Worm (Caenorhabditis elegans) whole organism, midembryonic: Measurements from ENCODE around the gene spat-3.

Experiments used
- T22C8.4 ChIP-seq: fragments of 200-800 bp; sonication (Bioruptor generic); IDR thresholded peaks from 2 replicates; pipeline ENCODE4 v1.3.6; 2022; ENCODE audit warnings: missing genetic modification characterization, missing compliant biosample characterization
- cog-1 ChIP-seq: sonication (generic microtip); optimal IDR thresholded peaks from 2 replicates; lab custom pipeline; 2016; ENCODE audit warnings: missing genetic modification characterization, missing compliant biosample characterization
- flt-1 ChIP-seq: fragments of 200-800 bp; sonication (Bioruptor generic); IDR thresholded peaks from 2 replicates; pipeline ENCODE4 v1.3.6; 2022; ENCODE audit warnings: missing genetic modification characterization, missing compliant biosample characterization
- klf-2 ChIP-seq: fragments of 200-800 bp; sonication (Bioruptor generic); conservative IDR thresholded peaks from 2 replicates; pipeline ENCODE4 v1.3.6; 2022; ENCODE audit warnings: missing genetic modification reagents, missing genetic modification characterization, missing compliant biosample characterization
- med-1 ChIP-seq: sonication (generic microtip); optimal IDR thresholded peaks from 2 replicates; lab custom pipeline; 2017; ENCODE audit warnings: missing genetic modification characterization, mild to moderate bottlenecking, missing compliant biosample characterization, antibody characterized with exemption, missing genetic modification reagents; ENCODE audit not compliant: insufficient read depth
- ref-1 ChIP-seq: fragments of 200-800 bp; sonication (Bioruptor generic); conservative IDR thresholded peaks from 2 replicates; pipeline ENCODE4 v1.3.6; 2022; ENCODE audit warnings: missing genetic modification reagents, missing genetic modification characterization, missing compliant biosample characterization
- tab-1 ChIP-seq: fragments of 200-800 bp; sonication (Bioruptor generic); IDR thresholded peaks from 2 replicates; pipeline ENCODE4 v1.3.6; 2022; ENCODE audit warnings: missing genetic modification characterization, missing compliant biosample characterization
- ztf-23 ChIP-seq: fragments of 200-800 bp; sonication (Bioruptor generic); IDR thresholded peaks from 2 replicates; pipeline ENCODE4 v1.3.6; 2022; ENCODE audit warnings: missing genetic modification reagents, missing genetic modification characterization, missing compliant biosample characterization
- ztf-29 ChIP-seq: fragments of 200-800 bp; sonication (Bioruptor generic); IDR thresholded peaks from 2 replicates; pipeline ENCODE4 v1.3.6; 2022; ENCODE audit warnings: missing genetic modification reagents, missing genetic modification characterization, missing compliant biosample characterization

Gene spat-3

DNA sequence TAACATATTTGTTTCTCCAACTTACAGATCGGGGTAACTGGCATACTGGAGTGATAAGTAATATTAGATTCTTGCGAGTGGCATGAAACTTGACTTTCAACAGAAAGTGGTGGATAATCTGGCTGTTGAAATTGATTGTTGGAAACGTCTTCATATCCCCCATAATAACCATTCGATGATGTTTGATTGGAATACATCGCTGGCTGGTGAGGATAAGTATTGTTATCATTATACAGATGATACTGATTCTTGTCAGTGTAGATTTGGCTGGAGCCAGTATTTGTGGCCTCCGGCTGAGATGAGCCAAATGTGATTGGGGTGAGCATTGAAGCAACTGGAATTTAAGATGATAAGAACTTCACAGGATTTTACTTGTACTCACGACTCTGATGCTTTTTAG is 9.3 kb upstream of the spat-3 start:
- no peak for TF ChIP-seq tab-1 (GFP tag; lab: Robert Waterston, UW)
- TF ChIP-seq flt-1 (GFP tag; lab: Robert Waterston, UW) = no peak
- no peak for TF ChIP-seq cog-1
- no peak for TF ChIP-seq ref-1 (GFP tag; lab: Robert Waterston, UW)
- no peak for TF ChIP-seq ztf-29 (GFP tag; lab: Robert Waterston, UW)
- no peak for TF ChIP-seq med-1
- TF ChIP-seq klf-2 (GFP tag; lab: Robert Waterston, UW) = no peak

DNA sequence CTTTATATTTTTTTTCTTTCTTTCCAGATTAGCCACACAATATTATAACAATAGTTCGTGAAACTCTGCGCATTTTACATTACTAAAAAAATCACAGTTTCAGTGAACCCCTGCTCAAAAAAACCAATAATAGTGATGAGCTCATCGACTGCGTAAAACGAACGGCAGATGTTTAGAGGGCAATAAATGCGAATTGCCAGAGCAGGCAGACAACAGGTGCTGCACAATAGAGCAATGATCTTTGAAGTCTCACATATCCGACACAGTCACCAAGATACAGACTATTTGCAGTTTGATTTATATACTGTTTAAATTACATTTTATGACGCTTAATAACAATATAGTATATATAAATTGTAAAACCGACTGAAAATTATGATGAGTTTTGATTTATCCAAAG is 3.9 kb upstream of the spat-3 start:
- no peak for TF ChIP-seq T22C8.4 (GFP tag; lab: Robert Waterston, UW)
- TF ChIP-seq med-1 = no peak
- TF ChIP-seq ref-1 (GFP tag; lab: Robert Waterston, UW) = no peak
- no peak for TF ChIP-seq tab-1 (GFP tag; lab: Robert Waterston, UW)
- TF ChIP-seq flt-1 (GFP tag; lab: Robert Waterston, UW) = no peak
- TF ChIP-seq ztf-23 = no peak
- no peak for TF ChIP-seq ztf-29 (GFP tag; lab: Robert Waterston, UW)
- no peak for TF ChIP-seq klf-2 (GFP tag; lab: Robert Waterston, UW)
- TF ChIP-seq cog-1 = no peak

DNA sequence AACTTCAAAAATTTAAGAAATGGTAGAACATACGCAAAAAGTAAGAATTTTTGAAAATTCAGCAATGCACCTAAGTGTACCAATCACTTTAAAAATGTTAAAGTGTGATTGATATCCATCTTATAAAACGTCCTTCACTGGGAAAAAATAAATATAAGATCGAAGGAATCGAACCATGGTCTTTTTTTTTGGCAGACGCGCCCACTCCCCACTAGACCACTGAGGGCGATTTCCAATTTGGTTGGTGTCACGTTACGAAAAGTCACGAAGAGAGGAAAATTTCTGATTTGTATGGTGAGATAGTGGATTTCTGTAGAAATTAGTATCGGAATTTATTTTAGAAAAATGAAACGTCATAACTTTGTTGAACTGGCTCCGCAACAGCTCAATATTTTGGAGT is 1.6 kb upstream of the spat-3 start:
- TF ChIP-seq klf-2 (GFP tag; lab: Robert Waterston, UW) (no peak), flt-1 (GFP tag; lab: Robert Waterston, UW) (no peak), T22C8.4 (GFP tag; lab: Robert Waterston, UW) (no peak), cog-1 (no peak), tab-1 (GFP tag; lab: Robert Waterston, UW) (no peak), med-1 (no peak), ztf-23 (no peak), ref-1 (GFP tag; lab: Robert Waterston, UW) (no peak)

DNA sequence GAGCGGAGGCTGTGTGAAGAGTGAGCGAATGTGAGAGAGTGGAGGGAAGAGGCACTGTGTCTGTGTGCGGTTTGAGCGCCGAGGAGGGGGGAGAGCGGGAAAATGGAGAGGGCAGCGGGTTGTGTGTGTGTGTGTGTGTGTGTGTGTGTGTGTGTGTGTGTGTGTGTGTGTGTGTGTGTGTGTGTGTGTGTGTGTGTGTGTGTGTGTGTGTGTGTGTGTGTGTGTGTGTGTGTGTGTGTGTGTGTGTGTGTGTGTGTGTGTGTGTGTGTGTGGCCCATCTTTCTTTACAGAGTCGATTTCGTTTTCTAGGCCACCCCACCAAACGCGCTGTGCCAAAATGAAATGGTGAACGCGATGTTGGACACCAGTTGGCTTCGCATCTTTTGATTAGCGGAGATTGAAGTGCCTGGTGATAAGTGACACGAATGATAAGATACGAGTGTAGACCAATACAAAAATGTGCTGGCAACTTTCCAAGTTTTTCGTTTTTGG is 707 bp upstream of the spat-3 start:
- TF ChIP-seq cog-1 (peak; percentile 71), tab-1 (GFP tag; lab: Robert Waterston, UW) (peak; percentile 48; the same call in 1 of the 2 replicates), ztf-23 (peak; percentile 76), flt-1 (GFP tag; lab: Robert Waterston, UW) (peak; percentile 84)

DNA sequence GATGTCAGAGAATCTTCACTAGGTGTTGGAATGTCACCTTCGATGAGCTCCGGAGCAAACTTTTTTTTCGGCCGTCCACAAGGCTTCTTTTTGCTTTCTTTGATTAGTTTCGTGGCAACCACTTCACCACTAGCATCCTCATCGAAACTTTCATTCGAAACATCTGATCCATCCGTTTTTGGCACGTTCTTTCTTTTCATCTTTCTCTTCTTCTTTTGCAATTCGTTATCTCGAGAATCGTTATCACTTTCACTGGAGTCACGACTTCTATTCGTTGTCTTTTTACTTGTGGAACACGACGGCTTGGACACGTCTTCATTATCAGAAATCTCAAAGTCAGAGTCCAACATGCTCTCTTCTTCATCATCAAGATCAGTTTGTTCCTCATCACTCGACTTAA is 1.5 kb downstream of the spat-3 start:
- no peak for TF ChIP-seq T22C8.4 (GFP tag; lab: Robert Waterston, UW)
- no peak for TF ChIP-seq ztf-29 (GFP tag; lab: Robert Waterston, UW)
- no peak for TF ChIP-seq cog-1
- no peak for TF ChIP-seq flt-1 (GFP tag; lab: Robert Waterston, UW)
- no peak for TF ChIP-seq ztf-23
- no peak for TF ChIP-seq tab-1 (GFP tag; lab: Robert Waterston, UW)

DNA sequence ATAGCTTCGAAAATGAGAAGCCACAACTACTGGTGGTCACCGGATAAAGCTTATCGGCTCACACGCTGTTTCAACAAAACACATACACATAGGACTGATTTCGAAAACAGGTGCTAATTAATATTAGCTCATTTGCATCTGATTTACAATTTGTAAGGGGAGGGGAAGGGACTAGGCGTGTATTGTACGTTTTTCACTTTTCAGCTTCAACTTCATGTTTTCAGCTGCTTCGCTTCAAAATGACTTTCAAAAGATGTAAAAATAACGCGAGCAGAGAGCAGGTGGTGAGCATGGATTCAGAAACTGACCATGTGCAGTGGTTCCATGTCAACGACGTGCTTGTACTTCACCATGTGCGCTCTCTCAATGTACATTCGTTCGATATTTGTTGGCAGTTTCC is 4.7 kb downstream of the spat-3 start:
- TF ChIP-seq klf-2 (GFP tag; lab: Robert Waterston, UW) (no peak), ztf-29 (GFP tag; lab: Robert Waterston, UW) (no peak), cog-1 (no peak), flt-1 (GFP tag; lab: Robert Waterston, UW) (no peak), T22C8.4 (GFP tag; lab: Robert Waterston, UW) (no peak), ztf-23 (no peak), med-1 (no peak), tab-1 (GFP tag; lab: Robert Waterston, UW) (no peak), ref-1 (GFP tag; lab: Robert Waterston, UW) (no peak)

DNA sequence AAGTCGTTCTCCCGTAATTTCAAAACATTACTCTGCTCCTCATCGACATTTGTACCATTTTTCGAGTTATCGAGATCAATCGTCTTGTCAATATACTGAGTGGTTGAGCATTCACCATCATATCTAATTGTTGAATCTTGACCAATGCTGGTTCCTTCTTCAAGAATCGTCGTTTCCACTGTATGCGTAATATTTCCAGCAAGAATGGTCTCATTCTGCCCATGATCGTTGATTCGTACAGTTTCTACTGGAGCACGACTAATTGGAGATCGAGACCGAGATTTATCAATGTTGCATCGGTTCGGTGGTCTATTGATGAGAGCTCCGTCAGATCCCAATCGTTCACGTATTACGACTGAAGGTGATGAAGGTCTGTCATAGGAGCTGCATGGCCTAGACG is 6.2 kb downstream of the spat-3 start:
- TF ChIP-seq tab-1 (GFP tag; lab: Robert Waterston, UW) (no peak), klf-2 (GFP tag; lab: Robert Waterston, UW) (no peak), ref-1 (GFP tag; lab: Robert Waterston, UW) (no peak), ztf-23 (no peak), flt-1 (GFP tag; lab: Robert Waterston, UW) (no peak), med-1 (no peak), cog-1 (no peak)

DNA sequence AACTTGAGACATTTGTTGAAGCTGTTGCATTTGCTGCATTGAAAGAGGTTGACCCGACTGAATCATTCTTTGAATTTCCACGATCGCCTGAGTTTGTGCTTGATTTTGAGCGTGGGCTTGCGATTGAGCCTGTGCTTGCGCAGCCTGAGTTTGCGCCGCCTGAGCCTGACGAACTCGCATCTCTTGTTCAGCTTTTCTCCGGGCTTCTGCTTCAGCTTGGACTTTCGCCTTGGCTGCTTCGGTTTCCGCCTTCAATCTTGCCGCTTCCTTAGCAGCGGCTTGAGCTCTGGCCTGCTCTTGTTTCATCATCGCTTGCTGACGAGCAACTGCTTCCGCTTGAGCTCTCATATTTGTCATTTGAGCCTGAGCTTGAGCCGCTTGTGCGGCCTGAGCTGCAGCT is 8.3 kb downstream of the spat-3 start:
- TF ChIP-seq ref-1 (GFP tag; lab: Robert Waterston, UW) = no peak
- TF ChIP-seq klf-2 (GFP tag; lab: Robert Waterston, UW) = no peak
- TF ChIP-seq tab-1 (GFP tag; lab: Robert Waterston, UW) = no peak
- TF ChIP-seq med-1 = no peak
- no peak for TF ChIP-seq ztf-23

DNA sequence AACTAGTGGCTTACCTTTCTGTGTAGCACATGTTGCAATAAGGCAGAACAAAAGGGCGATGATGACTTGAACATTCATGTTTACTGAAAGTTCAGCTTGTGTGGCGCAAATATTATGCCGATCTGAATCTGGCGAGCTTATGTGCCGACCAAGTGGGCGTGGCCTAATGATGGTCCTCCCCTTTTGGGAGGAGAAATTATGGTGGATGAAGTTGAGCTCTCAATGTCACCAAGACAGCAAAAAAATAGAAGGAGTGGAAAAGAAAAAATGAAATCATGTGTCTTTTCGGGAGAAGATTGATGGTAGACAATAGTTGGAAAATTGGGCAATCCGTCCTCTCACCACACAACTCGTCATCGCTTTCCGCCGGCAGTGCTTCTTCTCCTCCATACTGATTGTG is 13.5 kb downstream of the spat-3 start, which contains the start of gene flp-12:
Gene flp-12 (minus strand): TSS at position 101 of the 400 bp plus-strand sequence.
- TF ChIP-seq ztf-23 (no peak), klf-2 (GFP tag; lab: Robert Waterston, UW) (no peak), flt-1 (GFP tag; lab: Robert Waterston, UW) (no peak), med-1 (no peak), cog-1 (no peak), tab-1 (GFP tag; lab: Robert Waterston, UW) (no peak)

DNA sequence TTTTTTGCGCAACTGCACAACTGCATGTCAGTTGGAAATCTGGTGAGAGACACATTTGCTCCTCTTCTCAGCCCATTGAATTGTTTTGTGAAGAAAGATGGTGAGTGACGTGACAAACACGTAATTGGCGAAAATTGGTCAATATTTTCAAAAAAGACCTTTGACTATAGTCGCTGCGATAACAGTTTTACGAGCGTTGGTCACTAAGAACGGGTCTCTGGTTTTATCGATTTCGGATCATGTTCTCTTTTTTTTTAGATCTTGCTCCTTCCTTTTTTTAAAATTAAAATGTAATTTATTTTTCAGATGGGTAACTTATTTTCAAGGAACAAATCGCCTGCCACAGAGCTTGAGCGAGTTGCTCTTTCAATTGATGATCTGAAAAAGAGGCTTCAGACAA is 17.3 kb downstream of the spat-3 start, which contains the start of gene lnp-1:
Gene lnp-1 (plus strand): TSS at position 301 of the 400 bp plus-strand sequence.
- TF ChIP-seq tab-1 (GFP tag; lab: Robert Waterston, UW) (no peak), med-1 (no peak)

DNA sequence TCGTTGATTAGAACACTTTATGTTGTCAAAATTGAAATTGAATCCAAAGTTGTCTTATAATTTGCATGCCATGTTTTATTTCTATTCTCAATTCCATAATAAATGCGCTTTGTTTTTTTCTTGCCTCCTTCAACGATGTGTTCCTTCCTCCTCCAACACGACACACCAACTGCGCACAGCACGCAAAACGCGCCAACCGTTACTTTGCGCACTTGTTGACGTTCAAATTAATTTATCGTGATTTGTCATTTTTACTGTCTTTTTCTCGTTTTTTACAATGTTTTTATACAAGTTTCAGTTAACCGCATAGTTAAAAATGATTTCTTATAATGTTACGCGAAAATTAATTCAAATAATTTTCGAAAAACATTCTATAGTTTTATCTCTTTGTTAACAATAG is 17.8 kb downstream of the spat-3 start:
- TF ChIP-seq tab-1 (GFP tag; lab: Robert Waterston, UW) (no peak), T22C8.4 (GFP tag; lab: Robert Waterston, UW) (no peak), ref-1 (GFP tag; lab: Robert Waterston, UW) (no peak), flt-1 (GFP tag; lab: Robert Waterston, UW) (no peak), klf-2 (GFP tag; lab: Robert Waterston, UW) (no peak), ztf-29 (GFP tag; lab: Robert Waterston, UW) (no peak), med-1 (no peak), cog-1 (no peak), ztf-23 (no peak)
